Fruit fly (Drosophila melanogaster): Measurements from ENCODE around the gene Cen.

- TF ChIP-seq insv (optimal IDR thresholded peaks at IDR 0.05) (no peak), h (optimal IDR thresholded peaks at IDR 0.05) (no peak), psq (optimal IDR thresholded peaks at IDR 0.05) (no peak)
Observed at dm6 chr2L:20647240-20647908, 34.3 kb downstream of the Cen start.
